Fruit fly (Drosophila melanogaster) whole organism: ENCODE data around the gene dnc.

Source experiments
- CG8478 ChIP-seq: fragments of >200 bp; optimal IDR thresholded peaks from 2 replicates; lab custom pipeline; 2018; ENCODE audit warnings: inconsistent platforms
- pan ChIP-seq: fragments of >200 bp; optimal IDR thresholded peaks from 2 replicates; lab custom pipeline; 2017
- usp ChIP-seq: fragments of >200 bp; optimal IDR thresholded peaks from 2 replicates; lab custom pipeline; 2017; ENCODE audit warnings: missing biosample characterization, missing genetic modification characterization, mixed read lengths

- no peak for TF ChIP-seq CG8478
- TF ChIP-seq usp (GFP tag; lab: Kevin White, UChicago) = no peak
- TF ChIP-seq pan (lab: Kevin White, UChicago) = no peak
Observed at dm6 chrX:3189155-3189554, 12.9 kb downstream of the dnc start.
